Fruit fly (Drosophila melanogaster): Measurements from ENCODE around the gene CG5196.

DNA sequence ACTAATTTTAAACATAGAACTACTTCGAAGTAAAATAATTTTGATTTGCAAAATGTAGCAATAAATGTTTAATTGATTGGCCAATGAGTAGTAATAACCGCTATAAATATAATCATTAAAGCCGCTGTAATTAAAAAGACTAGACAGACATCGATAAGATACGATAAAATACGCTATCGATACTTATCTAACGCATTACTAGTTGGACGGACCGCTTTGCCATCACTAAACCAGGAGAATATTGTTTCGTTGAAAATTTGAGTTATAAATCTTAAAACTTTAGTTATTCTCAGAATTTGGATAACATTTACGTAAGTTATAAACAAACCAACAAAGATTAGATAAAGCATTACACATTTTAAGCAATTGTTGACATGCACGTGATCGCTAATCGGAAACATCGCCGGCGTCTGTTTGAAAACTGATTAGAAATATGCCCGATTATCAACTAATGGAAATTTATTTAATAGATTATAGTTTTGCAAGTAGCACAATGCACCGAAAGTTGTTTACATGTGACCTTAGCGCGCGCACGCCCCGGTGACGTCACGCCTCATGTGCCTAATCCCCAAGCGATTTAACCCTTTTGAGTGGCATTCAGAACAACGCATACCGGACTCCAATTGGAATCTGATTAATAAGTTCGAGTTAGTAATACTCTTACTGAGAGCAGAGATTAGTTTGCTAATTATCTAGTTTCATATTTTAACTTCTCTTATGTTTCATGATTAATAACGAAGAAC, 31.5 kb downstream of the CG5196 start, which contains the start of gene Desat1:
- no peak for TF ChIP-seq ey (GFP tag; optimal IDR thresholded peaks at IDR 0.05)
- no peak for TF ChIP-seq Hr78 (GFP tag; optimal IDR thresholded peaks at IDR 0.05)
- no peak for TF ChIP-seq lola (GFP tag; optimal IDR thresholded peaks at IDR 0.05)
- TF ChIP-seq h (GFP tag; optimal IDR thresholded peaks at IDR 0.05), result no peak
- TF ChIP-seq Dfd (GFP tag; optimal IDR thresholded peaks at IDR 0.05), result no peak
- TF ChIP-seq OdsH (GFP tag; optimal IDR thresholded peaks at IDR 0.05), result no peak
- TF ChIP-seq CG9705 (GFP tag; optimal IDR thresholded peaks at IDR 0.05), result no peak
- TF ChIP-seq jim (GFP tag; optimal IDR thresholded peaks at IDR 0.05), result no peak
